Fruit fly (Drosophila melanogaster): ENCODE results near the gene CG13731.

CG13731 gene

dm6 chr3L:17404646-17405045 is 15.9 kb upstream of the CG13731 start (continued):
- TF ChIP-seq CG15601 (tag; optimal IDR thresholded peaks at IDR 0.05), result peak; percentile 41
- peak; percentile 40 for TF ChIP-seq bcd (GFP tag; optimal IDR thresholded peaks at IDR 0.05)
- 0 out of 3 replicates have a peak, but pooled peaks have one; percentile 11 for TF ChIP-seq CG34422 (GFP tag; IDR thresholded peaks at IDR 0.05)
- no peak for TF ChIP-seq her (GFP tag; optimal IDR thresholded peaks at IDR 0.05)
- no peak for TF ChIP-seq Hand (GFP tag; optimal IDR thresholded peaks at IDR 0.05)
- no peak for TF ChIP-seq hth (optimal IDR thresholded peaks at IDR 0.05)
- no peak for TF ChIP-seq lbe (GFP tag; optimal IDR thresholded peaks at IDR 0.05)
- TF ChIP-seq CG31224 (GFP tag; IDR thresholded peaks at IDR 0.05), result no peak
- TF ChIP-seq zf30C (GFP tag; optimal IDR thresholded peaks at IDR 0.05), result no peak
- no peak for TF ChIP-seq yki (optimal IDR thresholded peaks at IDR 0.05)
- no peak for TF ChIP-seq B-H1 (GFP tag; IDR thresholded peaks at IDR 0.05)
- no peak for TF ChIP-seq CG7357 (GFP tag; IDR thresholded peaks at IDR 0.05)
- no peak for TF ChIP-seq CG7963 (GFP tag; IDR thresholded peaks at IDR 0.05; ENCODE audit: partially characterized antibody)
- TF ChIP-seq CG17385 (GFP tag; optimal IDR thresholded peaks at IDR 0.05), result peak; percentile 17
- TF ChIP-seq run (tag; optimal IDR thresholded peaks at IDR 0.05), result no peak
- peak; percentile 20 for TF ChIP-seq Antp (GFP tag; optimal IDR thresholded peaks at IDR 0.05)
- no peak for TF ChIP-seq Dad (GFP tag; optimal IDR thresholded peaks at IDR 0.05)
- no peak for TF ChIP-seq HmgZ (tag; optimal IDR thresholded peaks at IDR 0.05)
- no peak for TF ChIP-seq fd102C (GFP tag; optimal IDR thresholded peaks at IDR 0.05)
- TF ChIP-seq CG6272 (GFP tag; IDR thresholded peaks at IDR 0.05), result no peak; the same call in 1 of the 2 replicates
- TF ChIP-seq Taf1 (GFP tag; IDR thresholded peaks at IDR 0.05), result no peak
- no peak for TF ChIP-seq Trl (optimal IDR thresholded peaks at IDR 0.05)
- TF ChIP-seq Trl (GFP tag; optimal IDR thresholded peaks at IDR 0.05), result no peak
- TF ChIP-seq chinmo (GFP tag; IDR thresholded peaks at IDR 0.05; ENCODE audit: partially characterized antibody), result no peak
- no peak for TF ChIP-seq cad (GFP tag; optimal IDR thresholded peaks at IDR 0.05)
- TF ChIP-seq lov (optimal IDR thresholded peaks at IDR 0.05), result no peak
- no peak for TF ChIP-seq lov (GFP tag; IDR thresholded peaks at IDR 0.05)
- peak; percentile 40 for TF ChIP-seq CG9932 (GFP tag; IDR thresholded peaks at IDR 0.05)
- no peak for TF ChIP-seq Ada2b (GFP tag; IDR thresholded peaks at IDR 0.05)
- TF ChIP-seq Max (GFP tag; optimal IDR thresholded peaks at IDR 0.05), result peak; percentile 16
- peak; percentile 28 for TF ChIP-seq CG14710 (tag; optimal IDR thresholded peaks at IDR 0.05)
- no peak for TF ChIP-seq Hr78 (GFP tag; optimal IDR thresholded peaks at IDR 0.05)
- TF ChIP-seq CG1832 (GFP tag; optimal IDR thresholded peaks at IDR 0.05), result no peak
- TF ChIP-seq Hmr (GFP tag; optimal IDR thresholded peaks at IDR 0.05), result no peak
- TF ChIP-seq CG12659 (GFP tag; optimal IDR thresholded peaks at IDR 0.05), result peak; percentile 20
- peak; percentile 33 for TF ChIP-seq Asciz (GFP tag; optimal IDR thresholded peaks at IDR 0.05)
- TF ChIP-seq caup (GFP tag; optimal IDR thresholded peaks at IDR 0.05; ENCODE audit: severe bottlenecking), result no peak
- TF ChIP-seq CG9215 (GFP tag; IDR thresholded peaks at IDR 0.05), result no peak
- TF ChIP-seq CG10543 (GFP tag; optimal IDR thresholded peaks at IDR 0.05), result no peak
- TF ChIP-seq Sox102F (GFP tag; optimal IDR thresholded peaks at IDR 0.05), result peak; percentile 58
- no peak for TF ChIP-seq fd64A (GFP tag; optimal IDR thresholded peaks at IDR 0.05)
- no peak for TF ChIP-seq Jarid2 (GFP tag; optimal IDR thresholded peaks at IDR 0.05)
- no peak for TF ChIP-seq inv (GFP tag; IDR thresholded peaks at IDR 0.05; ENCODE audit: partially characterized antibody)
- no peak for TF ChIP-seq BtbVII (GFP tag; optimal IDR thresholded peaks at IDR 0.05)
- TF ChIP-seq CG9437 (GFP tag; optimal IDR thresholded peaks at IDR 0.05), result peak; percentile 17
- TF ChIP-seq jing (GFP tag; optimal IDR thresholded peaks at IDR 0.05), result no peak
- TF ChIP-seq danr (GFP tag; IDR thresholded peaks at IDR 0.05), result no peak
- TF ChIP-seq CG4404 (GFP tag; IDR thresholded peaks at IDR 0.05), result no peak
- TF ChIP-seq Doc2 (GFP tag; IDR thresholded peaks at IDR 0.05), result no peak
- TF ChIP-seq sima (GFP tag; optimal IDR thresholded peaks at IDR 0.05), result no peak
- TF ChIP-seq ranshi (GFP tag; IDR thresholded peaks at IDR 0.05), result no peak
- no peak for TF ChIP-seq ato (GFP tag; IDR thresholded peaks at IDR 0.05; ENCODE audit: partially characterized antibody)
